Fruit fly (Drosophila melanogaster) whole organism, adult: ENCODE results near the gene kirre.

ENCODE experiments used
- CG11617 ChIP-seq: fragments of 200-800 bp; sonication (Bioruptor generic); optimal IDR thresholded peaks from 2 replicates; lab custom pipeline; 2017; ENCODE audit warnings: mild to moderate bottlenecking, missing biosample characterization, missing genetic modification reagents, missing genetic modification characterization
- CG12768 ChIP-seq: fragments of 200-800 bp; sonication (Bioruptor generic); optimal IDR thresholded peaks from 2 replicates; lab custom pipeline; 2017; ENCODE audit warnings: missing biosample characterization, missing genetic modification characterization, mild to moderate bottlenecking, moderate library complexity, missing genetic modification reagents
- CG14711 ChIP-seq: fragments of 200-800 bp; sonication (Bioruptor generic); optimal IDR thresholded peaks from 2 replicates; lab custom pipeline; 2018; ENCODE audit warnings: missing biosample characterization, mild to moderate bottlenecking, missing genetic modification characterization, moderate library complexity
- CG1620 ChIP-seq: fragments of 200-800 bp; sonication (Bioruptor generic); optimal IDR thresholded peaks from 2 replicates; lab custom pipeline; 2016; ENCODE audit warnings: missing biosample characterization, missing genetic modification characterization
- CG33017 ChIP-seq: fragments of 200-800 bp; sonication (Bioruptor generic); optimal IDR thresholded peaks from 2 replicates; lab custom pipeline; 2018; ENCODE audit warnings: missing biosample characterization, mild to moderate bottlenecking, missing genetic modification characterization, moderate library complexity
- CG5204 ChIP-seq: fragments of 200-800 bp; sonication (Bioruptor generic); optimal IDR thresholded peaks from 2 replicates; lab custom pipeline; 2016; ENCODE audit warnings: missing biosample characterization, missing genetic modification characterization
- CG7045 ChIP-seq: fragments of 200-800 bp; sonication (Bioruptor generic); optimal IDR thresholded peaks from 2 replicates; lab custom pipeline; 2017; ENCODE audit warnings: missing biosample characterization, mild to moderate bottlenecking, missing genetic modification characterization
- CG7101 ChIP-seq: fragments of 200-800 bp; sonication (Bioruptor generic); optimal IDR thresholded peaks from 2 replicates; lab custom pipeline; 2018; ENCODE audit warnings: missing biosample characterization, mild to moderate bottlenecking, missing genetic modification characterization, moderate library complexity
- Clk ChIP-seq: fragments of 200-800 bp; sonication (Bioruptor generic); optimal IDR thresholded peaks from 2 replicates; lab custom pipeline; 2017; ENCODE audit warnings: missing biosample characterization, missing genetic modification characterization
- Crg-1 ChIP-seq: fragments of 200-800 bp; sonication (Bioruptor generic); optimal IDR thresholded peaks from 2 replicates; lab custom pipeline; 2016; ENCODE audit warnings: missing biosample characterization, missing genetic modification characterization
- Hr96 ChIP-seq: fragments of 200-800 bp; sonication (Bioruptor generic); optimal IDR thresholded peaks from 2 replicates; lab custom pipeline; 2016; ENCODE audit warnings: missing biosample characterization, missing genetic modification characterization
- Mnt ChIP-seq: fragments of 200-800 bp; sonication (Bioruptor generic); optimal IDR thresholded peaks from 2 replicates; lab custom pipeline; 2016; ENCODE audit warnings: missing biosample characterization, mild to moderate bottlenecking, missing genetic modification characterization
- bab1 ChIP-seq: fragments of 200-800 bp; sonication (Bioruptor generic); optimal IDR thresholded peaks from 3 replicates; lab custom pipeline; 2019; ENCODE audit warnings: missing biosample characterization, mild to moderate bottlenecking, missing genetic modification characterization, moderate library complexity
- cic ChIP-seq: fragments of 200-800 bp; sonication (Bioruptor generic); optimal IDR thresholded peaks from 2 replicates; lab custom pipeline; 2017; ENCODE audit warnings: missing biosample characterization, mild to moderate bottlenecking, missing genetic modification characterization, moderate library complexity
- cnc ChIP-seq, 2 experiments: fragments of >200 bp; optimal IDR thresholded peaks; 2 replicates each; lab custom pipeline; 2017
- kay ChIP-seq: fragments of 200-800 bp; sonication (Bioruptor generic); peaks from one replicate; lab custom pipeline; 2016; ENCODE audit warnings: missing biosample characterization, missing genetic modification characterization, borderline replicate concordance
- ovo ChIP-seq: fragments of 200-800 bp; sonication (Bioruptor generic); optimal IDR thresholded peaks from 2 replicates; lab custom pipeline; 2016; ENCODE audit warnings: missing biosample characterization, missing genetic modification characterization
- pad ChIP-seq: fragments of 200-800 bp; sonication (Bioruptor generic); optimal IDR thresholded peaks from 3 replicates; lab custom pipeline; 2017; ENCODE audit warnings: missing biosample characterization, missing genetic modification characterization, mild to moderate bottlenecking, moderate library complexity, missing genetic modification reagents
- tj ChIP-seq: fragments of 200-800 bp; sonication (Bioruptor generic); optimal IDR thresholded peaks from 3 replicates; lab custom pipeline; 2017; ENCODE audit warnings: missing biosample characterization, mild to moderate bottlenecking, missing genetic modification characterization, moderate library complexity
- toe ChIP-seq: fragments of 200-800 bp; sonication (Bioruptor generic); optimal IDR thresholded peaks from 2 replicates; lab custom pipeline; 2016; ENCODE audit warnings: missing biosample characterization, missing genetic modification characterization

Gene kirre

DNA sequence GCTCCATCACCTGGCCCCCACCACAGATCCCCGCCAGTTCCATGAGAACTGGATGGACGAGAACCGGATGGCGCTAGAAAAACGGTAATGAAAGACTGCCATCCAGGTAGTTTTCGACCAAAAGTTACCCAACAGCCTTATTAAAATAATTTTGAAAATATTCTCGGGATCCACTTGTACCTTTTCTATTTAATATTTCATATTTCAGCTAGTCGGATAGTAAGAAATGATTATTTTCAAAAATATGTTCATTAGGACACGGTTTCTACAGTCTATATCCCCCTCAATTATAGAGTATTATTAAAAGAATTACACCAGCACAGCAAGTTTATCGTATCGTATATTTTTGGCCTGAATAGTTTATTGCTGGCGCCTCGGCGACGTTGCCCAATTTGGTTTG is 265.6 kb downstream of the kirre start:
- TF ChIP-seq CG11617 (GFP tag; lab: Kevin White, UChicago) (no peak), kay (GFP tag; lab: Kevin White, UChicago) (no peak), Crg-1 (GFP tag; lab: Kevin White, UChicago) (no peak), ovo (GFP tag; lab: Kevin White, UChicago) (no peak), toe (no peak), Hr96 (GFP tag; lab: Kevin White, UChicago) (no peak), pad (no peak)

DNA sequence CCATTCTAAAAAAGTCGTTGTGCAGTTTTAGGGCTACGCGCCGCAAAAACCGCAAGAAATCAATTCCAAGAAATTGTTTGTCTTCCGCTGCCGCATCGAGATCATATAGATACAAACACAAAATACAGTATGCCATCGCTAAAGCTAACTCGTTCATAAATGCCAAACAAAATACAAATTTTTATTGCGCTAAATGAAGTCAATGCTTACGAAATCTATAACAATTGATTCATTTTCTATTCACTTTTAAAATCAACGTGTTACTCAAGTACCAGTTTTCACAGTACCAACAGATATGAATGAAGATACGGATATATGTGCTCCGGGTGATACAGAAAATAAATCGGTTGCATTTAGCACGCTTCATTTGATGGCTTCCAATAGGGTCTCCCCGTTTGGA is 267.6 kb downstream of the kirre start:
- TF ChIP-seq CG12768 (GFP tag; lab: Kevin White, UChicago) (no peak), CG33017 (tag; lab: Kevin White, UChicago) (no peak), cic (GFP tag; lab: Kevin White, UChicago) (no peak), Mnt (GFP tag; lab: Kevin White, UChicago) (no peak), toe (no peak), ovo (GFP tag; lab: Kevin White, UChicago) (no peak), bab1 (GFP tag; lab: Kevin White, UChicago) (no peak), CG7045 (no peak), Clk (GFP tag; lab: Kevin White, UChicago) (no peak), tj (GFP tag; lab: Kevin White, UChicago) (no peak), Crg-1 (GFP tag; lab: Kevin White, UChicago) (no peak), kay (GFP tag; lab: Kevin White, UChicago) (no peak), CG11617 (GFP tag; lab: Kevin White, UChicago) (no peak), CG1620 (GFP tag; lab: Kevin White, UChicago) (no peak), CG5204 (GFP tag; lab: Kevin White, UChicago) (no peak), cnc (optimal IDR thresholded peaks at IDR 0.05; lab: Kevin White, UChicago) (no peak), pad (no peak), CG7101 (tag; lab: Kevin White, UChicago) (no peak)

DNA sequence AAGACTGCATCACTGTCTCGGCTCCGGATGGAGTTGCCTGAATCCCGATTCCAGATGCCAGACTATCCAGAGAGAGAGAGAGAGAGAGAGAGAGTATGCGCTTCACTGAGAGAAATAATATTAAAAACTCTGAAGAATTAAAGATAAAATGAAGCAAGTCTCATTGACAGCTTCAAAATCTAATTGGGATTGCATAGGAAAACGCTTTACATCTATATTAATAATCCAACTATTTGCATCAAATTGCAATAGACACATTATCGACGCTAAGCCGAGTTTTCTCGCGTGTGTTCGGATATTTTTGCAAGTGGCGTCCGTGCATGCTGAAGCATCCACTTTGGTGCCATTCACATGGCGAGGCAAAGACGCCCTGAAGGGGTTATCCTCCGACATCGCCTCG is 269.8 kb downstream of the kirre start:
- TF ChIP-seq Mnt (GFP tag; lab: Kevin White, UChicago) (no peak), cnc (optimal IDR thresholded peaks at IDR 0.05; lab: Kevin White, UChicago) (no peak), CG14711 (tag; lab: Kevin White, UChicago) (no peak), Crg-1 (GFP tag; lab: Kevin White, UChicago) (no peak), Hr96 (GFP tag; lab: Kevin White, UChicago) (no peak), CG7045 (no peak), CG33017 (tag; lab: Kevin White, UChicago) (no peak), kay (GFP tag; lab: Kevin White, UChicago) (no peak), CG11617 (GFP tag; lab: Kevin White, UChicago) (no peak), bab1 (GFP tag; lab: Kevin White, UChicago) (no peak), CG1620 (GFP tag; lab: Kevin White, UChicago) (no peak), CG5204 (GFP tag; lab: Kevin White, UChicago) (no peak), Clk (GFP tag; lab: Kevin White, UChicago) (no peak)

DNA sequence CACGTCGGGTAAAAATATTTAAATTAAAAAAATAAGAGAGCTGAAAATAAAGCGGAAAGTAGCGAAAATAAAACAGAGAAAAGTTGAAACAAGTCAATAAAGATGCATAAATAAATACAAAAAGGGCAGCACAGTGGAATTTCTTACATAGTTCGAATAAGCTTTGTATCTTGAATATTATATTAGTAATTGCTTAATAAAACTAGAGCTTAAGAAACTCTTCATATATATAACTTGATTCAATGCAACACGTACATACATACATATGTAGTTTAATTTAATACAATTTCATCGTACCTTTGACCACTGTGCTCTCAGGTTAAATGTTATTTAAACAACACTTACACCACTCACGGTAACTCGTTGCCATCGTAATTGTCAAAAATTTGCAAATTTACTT is 271.9 kb downstream of the kirre start:
- no peak for TF ChIP-seq ovo (GFP tag; lab: Kevin White, UChicago)
- no peak for TF ChIP-seq CG7045

DNA sequence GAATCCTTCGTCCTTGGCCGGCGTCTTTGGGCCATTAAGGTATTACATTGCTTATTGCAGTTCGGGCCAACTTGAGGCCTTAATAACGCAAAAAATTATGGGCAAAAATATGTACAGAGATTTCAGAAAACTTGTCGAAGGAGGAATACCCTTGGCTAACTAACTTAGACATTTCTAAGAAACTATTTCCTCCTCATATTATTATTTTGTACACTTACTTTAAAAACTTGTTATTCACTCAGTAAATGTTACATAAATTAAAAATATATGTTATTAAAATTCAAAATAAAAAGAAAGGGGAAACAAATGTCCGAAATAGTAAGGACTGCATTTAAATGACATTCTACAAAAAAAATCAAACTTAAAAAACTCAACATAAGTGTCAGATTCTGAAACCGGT is 273.1 kb downstream of the kirre start:
- TF ChIP-seq bab1 (GFP tag; lab: Kevin White, UChicago) (no peak), Mnt (GFP tag; lab: Kevin White, UChicago) (no peak), Crg-1 (GFP tag; lab: Kevin White, UChicago) (no peak), CG1620 (GFP tag; lab: Kevin White, UChicago) (no peak), CG7045 (no peak), CG7101 (tag; lab: Kevin White, UChicago) (no peak), toe (no peak), kay (GFP tag; lab: Kevin White, UChicago) (no peak), CG5204 (GFP tag; lab: Kevin White, UChicago) (no peak), Clk (GFP tag; lab: Kevin White, UChicago) (no peak), CG14711 (tag; lab: Kevin White, UChicago) (no peak), CG12768 (GFP tag; lab: Kevin White, UChicago) (no peak), pad (no peak), Hr96 (GFP tag; lab: Kevin White, UChicago) (no peak), ovo (GFP tag; lab: Kevin White, UChicago) (no peak), CG33017 (tag; lab: Kevin White, UChicago) (no peak), cic (GFP tag; lab: Kevin White, UChicago) (no peak), tj (GFP tag; lab: Kevin White, UChicago) (no peak), cnc (optimal IDR thresholded peaks at IDR 0.05; lab: Kevin White, UChicago) (no peak)

DNA sequence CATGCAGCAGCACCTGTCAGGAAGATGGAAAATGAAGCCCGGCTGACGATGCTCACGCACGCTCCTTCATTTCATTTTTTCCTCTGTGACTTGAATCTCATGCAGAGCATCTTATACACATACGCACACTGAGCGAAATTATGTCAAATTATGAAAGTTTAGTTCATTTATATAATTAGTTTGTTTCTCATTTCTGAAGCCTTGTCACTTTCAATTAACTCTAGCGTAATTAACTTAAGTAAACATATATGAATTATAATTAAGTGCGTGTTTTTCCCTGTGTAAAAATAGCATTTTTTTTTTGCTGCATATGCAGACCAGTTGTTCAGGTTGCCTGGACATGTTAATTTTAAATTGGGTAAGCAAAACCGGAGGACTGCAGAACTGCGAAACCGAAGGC is 276.3 kb downstream of the kirre start:
- TF ChIP-seq kay (GFP tag; lab: Kevin White, UChicago), result no peak
- TF ChIP-seq ovo (GFP tag; lab: Kevin White, UChicago), result no peak

DNA sequence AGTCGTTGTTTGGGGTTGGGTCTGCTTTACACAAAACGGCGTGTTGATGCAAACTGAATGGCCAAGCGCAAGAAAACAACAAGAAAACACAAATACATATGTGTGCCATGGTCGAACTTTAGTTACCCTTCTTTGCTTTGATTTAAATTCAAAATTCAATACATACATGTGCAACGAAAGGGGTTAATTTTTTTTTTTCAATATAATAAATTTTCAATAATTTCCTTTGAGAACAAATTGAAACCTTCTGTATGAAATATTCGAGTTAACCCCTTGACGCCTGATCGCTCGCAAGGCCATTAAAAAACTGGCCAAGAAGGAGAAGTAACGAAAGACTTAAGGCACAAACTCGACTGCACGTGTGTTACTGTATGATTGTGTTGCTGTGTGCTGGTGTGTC is 278.5 kb downstream of the kirre start:
- no peak for TF ChIP-seq CG5204 (GFP tag; lab: Kevin White, UChicago)
